Fruit fly (Drosophila melanogaster) whole organism, embryonic: ENCODE data around the gene CG11670.

Experiments used
- Ada2b ChIP-seq: fragments of 200-800 bp; sonication (Bioruptor generic); IDR thresholded peaks from 2 replicates; pipeline ENCODE4 v1.3.6; 2022; ENCODE audit warnings: missing biosample characterization, missing genetic modification characterization
- Aef1 ChIP-seq: fragments of 200-800 bp; sonication (Bioruptor generic); IDR thresholded peaks from 3 replicates; pipeline ENCODE4 v1.3.6; 2022; ENCODE audit warnings: missing biosample characterization, missing genetic modification characterization
- BEAF-32 ChIP-seq: fragments of 200-800 bp; sonication (Bioruptor generic); optimal IDR thresholded peaks from 3 replicates; lab custom pipeline; 2017; ENCODE audit warnings: missing biosample characterization, missing genetic modification characterization, mild to moderate bottlenecking, moderate library complexity, missing genetic modification reagents
- CG10979 ChIP-seq: fragments of 200-800 bp; sonication (Bioruptor generic); optimal IDR thresholded peaks from 2 replicates; lab custom pipeline; 2018; ENCODE audit warnings: missing biosample characterization, mild to moderate bottlenecking, missing genetic modification characterization, moderate library complexity
- CG12219 ChIP-seq: fragments of 200-800 bp; sonication (Bioruptor generic); optimal IDR thresholded peaks from 3 replicates; lab custom pipeline; 2018; ENCODE audit warnings: missing biosample characterization, mild to moderate bottlenecking, missing genetic modification characterization
- CG12391 ChIP-seq: fragments of 200-800 bp; sonication (Bioruptor generic); optimal IDR thresholded peaks from 3 replicates; lab custom pipeline; 2018; ENCODE audit warnings: missing biosample characterization, mild to moderate bottlenecking, missing genetic modification characterization, moderate library complexity
- CG12659 ChIP-seq: fragments of 200-800 bp; sonication (Bioruptor generic); optimal IDR thresholded peaks from 3 replicates; lab custom pipeline; 2017; ENCODE audit warnings: mild to moderate bottlenecking, missing biosample characterization, missing genetic modification reagents, missing genetic modification characterization
- CG13287 ChIP-seq: fragments of 200-800 bp; sonication (Bioruptor generic); IDR thresholded peaks from 2 replicates; pipeline ENCODE4 v1.3.6; 2022; ENCODE audit warnings: missing biosample characterization, missing genetic modification characterization; ENCODE audit not compliant: partially characterized antibody
- CG14014 ChIP-seq: fragments of 200-800 bp; sonication (Bioruptor generic); IDR thresholded peaks from 2 replicates; pipeline ENCODE4 v1.3.6; 2022; ENCODE audit warnings: missing biosample characterization, missing genetic modification characterization
- CG14441 ChIP-seq: fragments of 200-800 bp; sonication (Bioruptor generic); IDR thresholded peaks from 2 replicates; pipeline ENCODE4 v1.3.6; 2022; ENCODE audit warnings: missing biosample characterization, missing genetic modification characterization
- CG1602 ChIP-seq: fragments of 200-800 bp; sonication (Bioruptor generic); optimal IDR thresholded peaks from 3 replicates; lab custom pipeline; 2016; ENCODE audit warnings: missing biosample characterization, missing genetic modification characterization
- CG17829 ChIP-seq: fragments of 200-800 bp; optimal IDR thresholded peaks from 2 replicates; lab custom pipeline; 2019; ENCODE audit warnings: missing biosample characterization, mild to moderate bottlenecking, missing genetic modification characterization, moderate library complexity
- CG17912 ChIP-seq: fragments of 200-800 bp; sonication (Bioruptor generic); optimal IDR thresholded peaks from 2 replicates; lab custom pipeline; 2018; ENCODE audit warnings: missing biosample characterization, mild to moderate bottlenecking, missing genetic modification characterization
- CG18619 ChIP-seq: fragments of 200-800 bp; sonication (Bioruptor generic); optimal IDR thresholded peaks from 3 replicates; lab custom pipeline; 2017; ENCODE audit warnings: missing biosample characterization, mild to moderate bottlenecking, missing genetic modification characterization
- CG32532 ChIP-seq: fragments of 200-800 bp; sonication (Bioruptor generic); IDR thresholded peaks from 2 replicates; pipeline ENCODE4 v1.3.6; 2022; ENCODE audit warnings: missing biosample characterization, missing genetic modification characterization
- CG34224 ChIP-seq: fragments of 200-800 bp; sonication (Bioruptor generic); IDR thresholded peaks from 3 replicates; pipeline ENCODE4 v1.3.6; 2022; ENCODE audit warnings: missing biosample characterization, missing genetic modification characterization; ENCODE audit not compliant: partially characterized antibody
- CG6254 ChIP-seq: fragments of 200-800 bp; sonication (Bioruptor generic); optimal IDR thresholded peaks from 3 replicates; lab custom pipeline; 2017; ENCODE audit warnings: mild to moderate bottlenecking, missing biosample characterization, missing genetic modification reagents, missing genetic modification characterization
- CG6791 ChIP-seq: fragments of 200-800 bp; sonication (Bioruptor generic); IDR thresholded peaks from 3 replicates; pipeline ENCODE4 v1.3.6; 2022; ENCODE audit warnings: missing biosample characterization, missing genetic modification characterization; ENCODE audit not compliant: partially characterized antibody
- CG7556 ChIP-seq: fragments of 200-800 bp; sonication (Bioruptor generic); optimal IDR thresholded peaks from 2 replicates; lab custom pipeline; 2017; ENCODE audit warnings: missing biosample characterization, mild to moderate bottlenecking, missing genetic modification characterization
- CG9727 ChIP-seq: fragments of 200-800 bp; sonication (Bioruptor generic); optimal IDR thresholded peaks from 3 replicates; lab custom pipeline; 2017; ENCODE audit warnings: missing biosample characterization, mild to moderate bottlenecking, missing genetic modification characterization
- CHES-1-like ChIP-seq: fragments of 200-800 bp; sonication (Bioruptor generic); optimal IDR thresholded peaks from 2 replicates; lab custom pipeline; 2016; ENCODE audit warnings: missing biosample characterization, missing genetic modification characterization
- CTCF ChIP-seq: fragments of 200-800 bp; sonication (Bioruptor generic); optimal IDR thresholded peaks from 2 replicates; lab custom pipeline; 2017; ENCODE audit warnings: missing biosample characterization, mild to moderate bottlenecking, missing genetic modification characterization, moderate library complexity
- Ets65A ChIP-seq: fragments of 200-800 bp; sonication (Bioruptor generic); peaks from one replicate; lab custom pipeline; 2016; ENCODE audit warnings: missing biosample characterization, missing genetic modification characterization
- Ets97D ChIP-seq: fragments of 200-800 bp; sonication (Bioruptor generic); optimal IDR thresholded peaks from 3 replicates; lab custom pipeline; 2016; ENCODE audit warnings: missing biosample characterization, missing genetic modification characterization
- Meics ChIP-seq: fragments of 200-800 bp; sonication (Bioruptor generic); optimal IDR thresholded peaks from 2 replicates; lab custom pipeline; 2017; ENCODE audit warnings: missing biosample characterization, mild to moderate bottlenecking, missing genetic modification characterization
- NK7.1 ChIP-seq: fragments of 200-800 bp; sonication (Bioruptor generic); optimal IDR thresholded peaks from 3 replicates; lab custom pipeline; 2016; ENCODE audit warnings: missing biosample characterization, missing genetic modification characterization
- Rx ChIP-seq: fragments of 200-800 bp; sonication (Bioruptor generic); IDR thresholded peaks from 2 replicates; pipeline ENCODE4 v1.3.6; 2022; ENCODE audit warnings: missing biosample characterization, missing genetic modification characterization
- Scr ChIP-seq: fragments of 200-800 bp; sonication (Bioruptor generic); IDR thresholded peaks from 2 replicates; pipeline ENCODE4 v1.3.6; 2022; ENCODE audit warnings: missing biosample characterization, missing genetic modification characterization; ENCODE audit not compliant: partially characterized antibody
- Xrp1 ChIP-seq: fragments of 200-800 bp; sonication (Bioruptor generic); IDR thresholded peaks from 2 replicates; pipeline ENCODE4 v1.3.6; 2022; ENCODE audit warnings: missing biosample characterization, missing genetic modification characterization
- amos ChIP-seq: fragments of 200-800 bp; sonication (Bioruptor generic); IDR thresholded peaks from 2 replicates; pipeline ENCODE4 v1.3.6; 2022; ENCODE audit warnings: missing biosample characterization, missing genetic modification characterization; ENCODE audit not compliant: partially characterized antibody
- bbx ChIP-seq: fragments of 200-800 bp; sonication (Bioruptor generic); IDR thresholded peaks from 2 replicates; pipeline ENCODE4 v1.3.6; 2022; ENCODE audit warnings: missing biosample characterization, missing genetic modification characterization; ENCODE audit not compliant: partially characterized antibody
- bsh ChIP-seq, 2 experiments: fragments of 200-800 bp; sonication (Bioruptor generic); optimal IDR thresholded peaks; 2 replicates each; lab custom pipeline; 2017 to 2018; ENCODE audit warnings: mild to moderate bottlenecking in 2 of 2, missing biosample characterization in 2 of 2, missing genetic modification characterization in 2 of 2, moderate library complexity in 1 of 2
- cas ChIP-seq: fragments of 200-800 bp; sonication (Bioruptor generic); IDR thresholded peaks from 2 replicates; pipeline ENCODE4 v1.3.6; 2022; ENCODE audit warnings: missing biosample characterization, missing genetic modification characterization
- ham ChIP-seq: fragments of 200-800 bp; sonication (Bioruptor generic); IDR thresholded peaks from 2 replicates; pipeline ENCODE4 v1.3.6; 2022; ENCODE audit warnings: missing biosample characterization, missing genetic modification characterization
- hkb ChIP-seq, 2 experiments: fragments of 200-800 bp in 1 of 2; fragments of >200 bp in 1 of 2; sonication (Bioruptor generic) in 1 of 2; IDR thresholded peaks in 1 of 2; optimal IDR thresholded peaks in 1 of 2; 2 replicates each; pipeline versions ENCODE4 v1.3.6 to Lab custom; 2017 to 2022; ENCODE audit warnings: missing biosample characterization in 1 of 2, missing genetic modification characterization in 1 of 2
- kah ChIP-seq: fragments of 200-800 bp; sonication (Bioruptor generic); optimal IDR thresholded peaks from 2 replicates; lab custom pipeline; 2018; ENCODE audit warnings: missing biosample characterization, mild to moderate bottlenecking, missing genetic modification characterization
- ken ChIP-seq: fragments of 200-800 bp; sonication (Bioruptor generic); IDR thresholded peaks from 3 replicates; pipeline ENCODE4 v1.3.6; 2022; ENCODE audit warnings: missing biosample characterization, missing genetic modification characterization
- nau ChIP-seq: fragments of 200-800 bp; sonication (Bioruptor generic); optimal IDR thresholded peaks from 3 replicates; lab custom pipeline; 2017; ENCODE audit warnings: missing biosample characterization, mild to moderate bottlenecking, missing genetic modification characterization, missing genetic modification reagents
- odd ChIP-seq: fragments of 200-800 bp; sonication (Bioruptor generic); optimal IDR thresholded peaks from 2 replicates; lab custom pipeline; 2017; ENCODE audit warnings: missing biosample characterization, mild to moderate bottlenecking, missing genetic modification characterization
- phol ChIP-seq: fragments of 200-800 bp; sonication (Bioruptor generic); optimal IDR thresholded peaks from 3 replicates; lab custom pipeline; 2018; ENCODE audit warnings: missing biosample characterization, mild to moderate bottlenecking, missing genetic modification characterization, moderate library complexity
- pita ChIP-seq: fragments of 200-800 bp; sonication (Bioruptor generic); optimal IDR thresholded peaks from 2 replicates; lab custom pipeline; 2017; ENCODE audit warnings: missing biosample characterization, mild to moderate bottlenecking, missing genetic modification characterization
- ro ChIP-seq: fragments of 200-800 bp; sonication (Bioruptor generic); IDR thresholded peaks from 2 replicates; pipeline ENCODE4 v1.3.6; 2022; ENCODE audit warnings: missing biosample characterization, missing genetic modification characterization
- slbo ChIP-seq: fragments of 200-800 bp; sonication (Bioruptor generic); IDR thresholded peaks from 2 replicates; pipeline ENCODE4 v1.3.6; 2022; ENCODE audit warnings: missing biosample characterization, missing genetic modification characterization
- stc ChIP-seq: fragments of 200-800 bp; sonication (Bioruptor generic); IDR thresholded peaks from 2 replicates; pipeline ENCODE4 v1.3.6; 2022; ENCODE audit warnings: missing biosample characterization, missing genetic modification characterization
- tgo ChIP-seq: fragments of 200-800 bp; sonication (Bioruptor generic); IDR thresholded peaks from 3 replicates; pipeline ENCODE4 v1.3.6; 2022; ENCODE audit warnings: missing biosample characterization, missing genetic modification characterization
- trem ChIP-seq: fragments of 200-800 bp; optimal IDR thresholded peaks from 3 replicates; lab custom pipeline; 2019; ENCODE audit warnings: missing biosample characterization, mild to moderate bottlenecking, missing genetic modification characterization, moderate library complexity
- tup ChIP-seq: fragments of 200-800 bp; sonication (Bioruptor generic); optimal IDR thresholded peaks from 2 replicates; lab custom pipeline; 2016; ENCODE audit warnings: missing biosample characterization, mild to moderate bottlenecking, missing genetic modification characterization, moderate library complexity
- wdn ChIP-seq: fragments of 200-800 bp; sonication (Bioruptor generic); IDR thresholded peaks from 2 replicates; pipeline ENCODE4 v1.3.6; 2022; ENCODE audit warnings: missing biosample characterization, missing genetic modification characterization
- zen2 ChIP-seq: fragments of 200-800 bp; sonication (Bioruptor generic); IDR thresholded peaks from 3 replicates; pipeline ENCODE4 v1.3.6; 2022; ENCODE audit warnings: missing biosample characterization, missing genetic modification characterization; ENCODE audit not compliant: partially characterized antibody

The CG11670 gene

DNA sequence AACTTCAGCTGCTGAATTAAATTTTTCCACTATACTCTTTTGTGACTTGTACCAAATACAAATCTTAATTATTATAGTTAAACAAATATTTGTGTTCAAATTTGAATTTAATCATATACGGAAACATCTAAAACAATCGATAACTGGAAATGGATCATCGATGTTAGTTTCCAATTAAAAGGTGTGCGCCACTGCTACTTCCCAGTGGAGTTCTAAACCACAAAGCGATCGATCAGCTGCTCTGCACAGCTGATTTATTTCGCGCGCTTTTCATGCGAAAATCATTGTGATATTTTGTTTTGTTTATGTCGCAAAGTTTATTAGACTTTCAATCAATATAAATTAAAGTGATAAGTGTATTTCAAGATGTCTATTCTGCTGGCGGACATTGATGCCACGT lies 46.5 kb downstream of the CG11670 start, which contains the start of gene timeout (continued):
- TF ChIP-seq trem (tag; lab: Kevin White, UChicago) (peak; percentile 93), pita (GFP tag; lab: Kevin White, UChicago) (peak; percentile 72), Scr (GFP tag; lab: Robert Waterston, UW) (peak; percentile 70), CG12219 (GFP tag; lab: Kevin White, UChicago) (no peak), kah (GFP tag; lab: Kevin White, UChicago) (no peak), Meics (GFP tag; lab: Kevin White, UChicago) (no peak), stc (GFP tag; lab: Robert Waterston, UW) (no peak), CHES-1-like (GFP tag; lab: Kevin White, UChicago) (no peak), CTCF (peak; percentile 64), bbx (GFP tag; lab: Robert Waterston, UW) (peak; percentile 70), CG13287 (GFP tag; lab: Robert Waterston, UW) (peak; percentile 88), NK7.1 (GFP tag; lab: Kevin White, UChicago) (no peak), BEAF-32 (GFP tag; lab: Kevin White, UChicago) (peak; percentile 75), ken (GFP tag; lab: Robert Waterston, UW) (no peak), hkb (optimal IDR thresholded peaks at IDR 0.05; lab: Kevin White, UChicago) (no peak), hkb (GFP tag; IDR thresholded peaks at IDR 0.05; lab: Robert Waterston, UW) (no peak), CG12659 (no peak), CG1602 (GFP tag; lab: Kevin White, UChicago) (no peak), CG17829 (tag; lab: Kevin White, UChicago) (peak; percentile 23), phol (tag; lab: Kevin White, UChicago) (peak; percentile 48), CG18619 (no peak), ro (no peak), amos (peak; percentile 71), Ets97D (GFP tag; lab: Kevin White, UChicago) (peak; percentile 73)

DNA sequence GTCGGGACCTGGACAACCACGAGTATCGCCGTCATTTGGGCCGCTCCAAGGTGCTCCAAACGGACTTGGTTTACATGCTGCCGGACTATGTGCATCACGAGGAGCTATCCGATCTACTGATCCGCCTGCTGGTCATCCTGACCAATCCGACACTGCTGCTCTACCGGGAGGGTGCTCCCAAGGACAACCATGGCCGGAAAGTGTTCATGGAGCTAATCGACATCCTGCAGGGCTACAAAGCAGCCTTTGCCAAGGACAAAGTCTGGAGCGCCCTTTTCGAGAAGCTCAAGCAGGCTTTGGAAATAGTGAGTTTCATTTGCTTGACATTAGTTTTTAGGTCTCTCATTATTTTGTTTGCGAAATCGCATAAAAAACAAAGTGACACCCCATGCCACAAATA lies 47.1 kb downstream of the CG11670 start, which contains the start of gene CG34308:
TSS of gene CG34308 (plus strand) at position 301 of the 400 bp plus-strand sequence.
- no peak for TF ChIP-seq CG34224
- no peak for TF ChIP-seq CG18619
- TF ChIP-seq tup (GFP tag; lab: Kevin White, UChicago) = no peak
- no peak for TF ChIP-seq CG10979 (tag; lab: Kevin White, UChicago)
- TF ChIP-seq CG12391 = no peak
- no peak for TF ChIP-seq NK7.1 (GFP tag; lab: Kevin White, UChicago)
- no peak for TF ChIP-seq cas
- TF ChIP-seq odd (GFP tag; lab: Kevin White, UChicago) = no peak
- TF ChIP-seq zen2 (GFP tag; lab: Robert Waterston, UW) = no peak
- no peak for TF ChIP-seq Meics (GFP tag; lab: Kevin White, UChicago)
- TF ChIP-seq Rx (GFP tag; lab: Robert Waterston, UW) = no peak
- TF ChIP-seq Aef1 (GFP tag; lab: Robert Waterston, UW) = no peak
- TF ChIP-seq Ada2b (GFP tag; lab: Robert Waterston, UW) = no peak
- TF ChIP-seq CG6791 (GFP tag; lab: Robert Waterston, UW) = 0 out of 3 replicates have a peak, but pooled peaks have one; percentile 8
- 0 out of 3 replicates have a peak, but pooled peaks have one; percentile 26 for TF ChIP-seq ken (GFP tag; lab: Robert Waterston, UW)
- TF ChIP-seq slbo (GFP tag; lab: Robert Waterston, UW) = no peak
- no peak for TF ChIP-seq Xrp1

- TF ChIP-seq Ets65A (GFP tag; lab: Kevin White, UChicago) (peak; percentile 55), bsh (GFP tag; optimal IDR thresholded peaks at IDR 0.05; lab: Kevin White, UChicago) (no peak), CG17912 (no peak), ham (GFP tag; lab: Robert Waterston, UW) (no peak), tgo (GFP tag; lab: Robert Waterston, UW) (peak; percentile 25; the same call in 1 of the 3 replicates), nau (GFP tag; lab: Kevin White, UChicago) (no peak), CG6254 (GFP tag; lab: Kevin White, UChicago) (no peak), CG9727 (GFP tag; lab: Kevin White, UChicago) (peak; percentile 18), CG7556 (GFP tag; lab: Kevin White, UChicago) (peak; percentile 0), CG14014 (peak; percentile 13; the same call in 1 of the 2 replicates), wdn (GFP tag; lab: Robert Waterston, UW) (0 out of 2 replicates have a peak, but pooled peaks have one; percentile 14), CG32532 (GFP tag; lab: Robert Waterston, UW) (0 out of 2 replicates have a peak, but pooled peaks have one; percentile 23), CG14441 (GFP tag; lab: Robert Waterston, UW) (0 out of 2 replicates have a peak, but pooled peaks have one; percentile 8)
Observed at dm6 chr3R:13091666-13092065, 49.8 kb downstream of the CG11670 start.
